Fruit fly (Drosophila melanogaster) whole organism, wandering third instar larva: ENCODE results near the gene gfzf.

Source experiments
- CG32264 ChIP-seq: fragments of 200-800 bp; sonication (Bioruptor generic); optimal IDR thresholded peaks from 2 replicates; lab custom pipeline; 2016; ENCODE audit warnings: missing biosample characterization, missing genetic modification characterization
- CrebA ChIP-seq: fragments of 200-800 bp; sonication (Bioruptor generic); optimal IDR thresholded peaks from 2 replicates; lab custom pipeline; 2016; ENCODE audit warnings: missing biosample characterization, mild to moderate bottlenecking, missing genetic modification characterization, borderline replicate concordance
- Dfd ChIP-seq: fragments of >200 bp; optimal IDR thresholded peaks from 2 replicates; lab custom pipeline; 2017; ENCODE audit warnings: missing biosample characterization, missing genetic modification characterization
- Hr78 ChIP-seq: fragments of >200 bp; optimal IDR thresholded peaks from 2 replicates; lab custom pipeline; 2017; ENCODE audit warnings: missing biosample characterization, missing genetic modification characterization
- foxo ChIP-seq, 2 experiments: fragments of 200-800 bp; sonication (Bioruptor generic); optimal IDR thresholded peaks; 2 replicates in 1 of 2; 3 replicates in 1 of 2; lab custom pipeline; 2016 to 2017; ENCODE audit warnings: missing biosample characterization in 2 of 2, missing genetic modification characterization in 2 of 2
- pan ChIP-seq: fragments of >200 bp; optimal IDR thresholded peaks from 2 replicates; lab custom pipeline; 2017

DNA sequence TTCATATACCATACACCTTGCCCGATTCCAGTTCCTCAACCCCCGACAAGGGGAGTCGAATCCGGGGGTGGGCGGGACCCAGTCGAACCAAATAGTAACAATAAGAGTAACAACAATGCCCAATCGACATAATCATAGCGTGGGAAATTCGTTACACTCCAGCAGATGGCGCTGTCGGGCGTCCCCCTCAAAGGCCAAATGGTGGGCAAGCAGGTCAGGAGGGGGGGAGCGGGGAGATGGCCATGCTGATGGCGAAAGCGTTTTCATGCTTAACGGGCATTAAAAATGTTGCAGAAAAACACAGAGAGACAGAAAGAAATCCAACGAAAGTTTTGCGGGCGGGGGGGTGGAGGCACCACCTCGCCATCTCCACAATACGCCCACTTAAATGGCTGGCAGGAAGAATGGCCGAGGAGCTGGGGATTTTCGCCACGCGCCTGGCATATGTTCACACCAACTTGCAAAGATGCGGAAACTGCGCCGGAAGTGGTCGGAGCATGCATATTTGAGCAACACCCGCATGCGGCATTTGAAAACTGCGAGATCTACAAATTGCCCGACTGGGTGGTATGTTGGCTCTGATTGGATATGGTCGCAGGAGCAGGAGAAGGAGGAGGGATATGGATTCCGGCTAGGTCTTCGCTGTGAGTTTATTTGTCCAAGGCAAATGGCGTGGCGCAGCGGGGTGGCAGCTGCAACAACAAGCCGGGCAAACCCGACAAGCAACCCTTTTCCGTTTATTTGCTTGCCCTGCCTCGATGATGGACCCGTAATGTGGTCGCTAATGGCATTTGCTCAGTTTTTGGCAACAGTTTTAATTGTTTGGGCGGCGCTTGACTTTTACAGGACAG lies 11.4 kb downstream of the gfzf start:
- TF ChIP-seq Hr78 = no peak
- no peak for TF ChIP-seq pan (lab: Kevin White, UChicago)
- TF ChIP-seq foxo (GFP tag; optimal IDR thresholded peaks at IDR 0.05; lab: Kevin White, UChicago) = no peak
- TF ChIP-seq Dfd (GFP tag; lab: Kevin White, UChicago) = no peak
- no peak for TF ChIP-seq CG32264 (GFP tag; lab: Kevin White, UChicago)
- TF ChIP-seq CrebA (GFP tag; lab: Kevin White, UChicago) = no peak
